Worm (Caenorhabditis elegans): ENCODE data around the gene pek-1.

DNA sequence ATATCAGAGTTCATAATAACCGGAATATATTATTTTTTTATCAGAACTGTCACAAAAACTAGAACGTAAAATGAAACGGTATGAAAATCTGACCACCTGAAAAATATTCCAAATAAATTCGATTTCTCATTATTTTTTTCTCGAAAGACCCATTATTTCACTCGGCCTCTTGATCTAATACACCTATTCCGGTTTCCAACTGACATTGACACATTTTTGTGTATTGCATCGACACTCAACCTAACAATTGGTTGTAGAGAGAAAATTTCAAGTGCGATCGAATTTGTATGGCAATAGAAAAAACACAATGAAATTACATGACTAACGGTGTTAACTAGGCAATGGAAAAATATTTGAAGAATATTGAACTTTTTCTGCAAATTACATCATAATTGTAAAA lies 28.8 kb downstream of the pek-1 start:
- TF ChIP-seq pes-1 (GFP tag; IDR thresholded peaks at IDR 0.05) (no peak), F13C5.2 (tag; optimal IDR thresholded peaks at IDR 0.05) (no peak), B0310.2 (tag; optimal IDR thresholded peaks at IDR 0.05) (no peak), ama-1 (optimal IDR thresholded peaks at IDR 0.05) (no peak), tbx-37 (GFP tag; conservative IDR thresholded peaks at IDR 0.05) (no peak), sea-1 (GFP tag; conservative IDR thresholded peaks at IDR 0.05) (no peak), scrt-1 (GFP tag; IDR thresholded peaks at IDR 0.05) (no peak), aly-1 (tag; optimal IDR thresholded peaks at IDR 0.05) (no peak), hmg-4 (GFP tag; optimal IDR thresholded peaks at IDR 0.05) (no peak), tbx-11 (GFP tag; IDR thresholded peaks at IDR 0.05) (no peak), flt-1 (GFP tag; IDR thresholded peaks at IDR 0.05) (no peak), hmbx-1 (tag; optimal IDR thresholded peaks at IDR 0.05) (no peak)

Measured in whole organism, early embryonic.